Fruit fly (Drosophila melanogaster): ENCODE measurements around the gene CG13040.

CG13040 gene

dm6 chr3L:16305820-16306650 lies 20.5 kb downstream of the CG13040 start, which contains the start of the genes CG13043 and CG13063:
Gene CG13043, minus strand, starts transcription at chr3L:16305870.
Gene CG13063, plus strand, starts transcription at chr3L:16306600.
- TF ChIP-seq CG13204 (GFP tag; optimal IDR thresholded peaks at IDR 0.05) (no peak), Snoo (tag; optimal IDR thresholded peaks at IDR 0.05) (no peak), rn (GFP tag; IDR thresholded peaks at IDR 0.05) (no peak), fd96Ca (GFP tag; IDR thresholded peaks at IDR 0.05) (no peak), CG17806 (tag; optimal IDR thresholded peaks at IDR 0.05) (no peak), Pif1B (GFP tag; optimal IDR thresholded peaks at IDR 0.05) (no peak), CG12605 (GFP tag; IDR thresholded peaks at IDR 0.05) (no peak), gl (tag; optimal IDR thresholded peaks at IDR 0.05) (no peak), CG34367 (tag; optimal IDR thresholded peaks at IDR 0.05) (no peak), Pif1A (GFP tag; optimal IDR thresholded peaks at IDR 0.05) (no peak), CG15710 (tag; optimal IDR thresholded peaks at IDR 0.05) (no peak), CG9948 (tag; optimal IDR thresholded peaks at IDR 0.05) (no peak), Ets98B (GFP tag; IDR thresholded peaks at IDR 0.05) (no peak)

- TF ChIP-seq Pif1B (GFP tag; optimal IDR thresholded peaks at IDR 0.05) = no peak
- TF ChIP-seq Snoo (tag; optimal IDR thresholded peaks at IDR 0.05) = no peak
- no peak for TF ChIP-seq CG32121 (GFP tag; IDR thresholded peaks at IDR 0.05)
- no peak for TF ChIP-seq Ets98B (GFP tag; IDR thresholded peaks at IDR 0.05)
- TF ChIP-seq CG13204 (GFP tag; optimal IDR thresholded peaks at IDR 0.05) = no peak
- TF ChIP-seq CG8159 (tag; optimal IDR thresholded peaks at IDR 0.05) = no peak
- no peak for TF ChIP-seq CG34367 (tag; optimal IDR thresholded peaks at IDR 0.05)
- TF ChIP-seq CG4496 (GFP tag; IDR thresholded peaks at IDR 0.05) = no peak
- no peak for TF ChIP-seq rn (GFP tag; IDR thresholded peaks at IDR 0.05)
- no peak for TF ChIP-seq Pif1A (GFP tag; optimal IDR thresholded peaks at IDR 0.05)
- no peak for TF ChIP-seq CG15710 (tag; optimal IDR thresholded peaks at IDR 0.05)
- no peak for TF ChIP-seq CG17806 (tag; optimal IDR thresholded peaks at IDR 0.05)
- TF ChIP-seq CG9948 (tag; optimal IDR thresholded peaks at IDR 0.05) = no peak
- TF ChIP-seq D1 (tag; optimal IDR thresholded peaks at IDR 0.05) = no peak
- no peak for TF ChIP-seq CG10348 (GFP tag; IDR thresholded peaks at IDR 0.05)
- TF ChIP-seq fd96Ca (GFP tag; IDR thresholded peaks at IDR 0.05) = no peak
- TF ChIP-seq CG14655 (GFP tag; optimal IDR thresholded peaks at IDR 0.05) = no peak
- TF ChIP-seq gl (tag; optimal IDR thresholded peaks at IDR 0.05) = no peak
- no peak for TF ChIP-seq CG12605 (GFP tag; IDR thresholded peaks at IDR 0.05)
These were observed 22.6 kb downstream of the CG13040 start, which contains the start of gene CG43249 for dm6 chr3L:16303982-16304381. Gene CG43249, plus strand, starts transcription at chr3L:16304282.

DNA sequence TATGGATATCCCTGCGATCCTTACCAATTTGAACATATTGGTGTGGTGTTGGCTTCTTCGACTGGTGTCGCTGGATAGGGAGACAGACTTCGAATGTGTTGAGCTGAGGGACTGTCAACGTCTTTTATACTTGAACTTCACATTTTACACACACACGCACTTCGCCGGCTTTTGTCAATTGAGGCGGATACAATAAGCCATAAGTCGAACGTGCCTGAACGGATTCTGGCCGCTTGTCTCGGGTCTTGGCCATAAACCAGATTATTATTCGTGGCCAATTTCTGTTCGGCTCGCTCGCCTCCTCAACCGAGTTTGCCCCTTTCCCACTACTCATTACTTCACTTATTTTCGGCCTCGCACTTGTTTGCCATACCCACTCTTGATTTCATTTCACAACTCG lies 23.5 kb downstream of the CG13040 start, which contains the start of gene CG13044:
TSS of gene CG13044 (minus strand) at position 101 of the 400 bp plus-strand sequence.
- TF ChIP-seq CG8301 (tag; optimal IDR thresholded peaks at IDR 0.05) (no peak), CG17806 (tag; optimal IDR thresholded peaks at IDR 0.05) (no peak), CG4496 (GFP tag; IDR thresholded peaks at IDR 0.05) (no peak)

DNA sequence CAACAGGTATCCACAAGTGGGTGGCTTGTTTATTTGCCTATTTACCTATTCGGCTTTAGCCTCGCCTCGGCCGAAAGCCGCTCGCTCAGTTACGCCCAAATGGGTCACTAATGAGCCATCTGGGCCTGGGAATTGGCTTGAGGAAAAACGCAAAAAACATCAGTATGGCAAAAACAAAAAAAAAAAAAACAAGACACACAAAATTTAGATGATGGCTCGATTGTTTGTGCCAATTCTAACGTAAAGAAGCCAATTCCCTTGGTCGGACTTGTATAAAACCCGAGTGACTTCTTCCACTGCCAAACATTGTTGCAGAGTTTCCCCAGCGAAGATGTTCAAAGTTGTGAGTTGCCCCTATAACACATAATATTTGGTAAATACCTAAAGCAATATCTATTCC lies 25.4 kb downstream of the CG13040 start, which contains the start of gene CG4982:
TSS of gene CG4982 (plus strand) at position 301 of the 400 bp plus-strand sequence.
- TF ChIP-seq CG8159 (tag; optimal IDR thresholded peaks at IDR 0.05) = no peak
- no peak for TF ChIP-seq CG4496 (GFP tag; IDR thresholded peaks at IDR 0.05)
- TF ChIP-seq CG10348 (GFP tag; IDR thresholded peaks at IDR 0.05) = no peak
- no peak for TF ChIP-seq CG15710 (tag; optimal IDR thresholded peaks at IDR 0.05)
- no peak for TF ChIP-seq CG32121 (GFP tag; IDR thresholded peaks at IDR 0.05)
- TF ChIP-seq rn (GFP tag; IDR thresholded peaks at IDR 0.05) = no peak
- TF ChIP-seq CG17806 (tag; optimal IDR thresholded peaks at IDR 0.05) = no peak
- TF ChIP-seq CG34367 (tag; optimal IDR thresholded peaks at IDR 0.05) = no peak
- TF ChIP-seq Snoo (tag; optimal IDR thresholded peaks at IDR 0.05) = no peak
- TF ChIP-seq Pif1A (GFP tag; optimal IDR thresholded peaks at IDR 0.05) = no peak
- no peak for TF ChIP-seq CG14655 (GFP tag; optimal IDR thresholded peaks at IDR 0.05)
- TF ChIP-seq EcR (GFP tag; optimal IDR thresholded peaks at IDR 0.05) = no peak
- no peak for TF ChIP-seq CG12605 (GFP tag; IDR thresholded peaks at IDR 0.05)
- TF ChIP-seq Ets98B (GFP tag; IDR thresholded peaks at IDR 0.05) = no peak
- no peak for TF ChIP-seq fd96Ca (GFP tag; IDR thresholded peaks at IDR 0.05)
- TF ChIP-seq gl (tag; optimal IDR thresholded peaks at IDR 0.05) = no peak

- TF ChIP-seq CG8301 (tag; optimal IDR thresholded peaks at IDR 0.05) (no peak), CG10348 (GFP tag; IDR thresholded peaks at IDR 0.05) (no peak), gl (tag; optimal IDR thresholded peaks at IDR 0.05) (no peak), CG13204 (GFP tag; optimal IDR thresholded peaks at IDR 0.05) (no peak), fd96Ca (GFP tag; IDR thresholded peaks at IDR 0.05) (no peak), Pif1A (GFP tag; optimal IDR thresholded peaks at IDR 0.05) (no peak), CG17806 (tag; optimal IDR thresholded peaks at IDR 0.05) (no peak), CG14655 (GFP tag; optimal IDR thresholded peaks at IDR 0.05) (no peak), Ets98B (GFP tag; IDR thresholded peaks at IDR 0.05) (no peak), CG9948 (tag; optimal IDR thresholded peaks at IDR 0.05) (no peak), Pif1B (GFP tag; optimal IDR thresholded peaks at IDR 0.05) (no peak), CG4496 (GFP tag; IDR thresholded peaks at IDR 0.05) (no peak), CG34367 (tag; optimal IDR thresholded peaks at IDR 0.05) (no peak), CG15710 (tag; optimal IDR thresholded peaks at IDR 0.05) (no peak), CG32121 (GFP tag; IDR thresholded peaks at IDR 0.05) (no peak), CG12605 (GFP tag; IDR thresholded peaks at IDR 0.05) (no peak), CG8159 (tag; optimal IDR thresholded peaks at IDR 0.05) (no peak), D1 (tag; optimal IDR thresholded peaks at IDR 0.05) (no peak)
These were observed 31.1 kb downstream of the CG13040 start, which contains the start of gene CG4962 for dm6 chr3L:16295447-16295846. Gene CG4962, minus strand, starts transcription at chr3L:16295547.

All from whole organism, pupa.